Fruit fly (Drosophila melanogaster): ENCODE results near the gene CG14621.
A peak's percentile ranks its signal among the peaks of the same experiment; 100 is the strongest.

Gene CG14621

DNA sequence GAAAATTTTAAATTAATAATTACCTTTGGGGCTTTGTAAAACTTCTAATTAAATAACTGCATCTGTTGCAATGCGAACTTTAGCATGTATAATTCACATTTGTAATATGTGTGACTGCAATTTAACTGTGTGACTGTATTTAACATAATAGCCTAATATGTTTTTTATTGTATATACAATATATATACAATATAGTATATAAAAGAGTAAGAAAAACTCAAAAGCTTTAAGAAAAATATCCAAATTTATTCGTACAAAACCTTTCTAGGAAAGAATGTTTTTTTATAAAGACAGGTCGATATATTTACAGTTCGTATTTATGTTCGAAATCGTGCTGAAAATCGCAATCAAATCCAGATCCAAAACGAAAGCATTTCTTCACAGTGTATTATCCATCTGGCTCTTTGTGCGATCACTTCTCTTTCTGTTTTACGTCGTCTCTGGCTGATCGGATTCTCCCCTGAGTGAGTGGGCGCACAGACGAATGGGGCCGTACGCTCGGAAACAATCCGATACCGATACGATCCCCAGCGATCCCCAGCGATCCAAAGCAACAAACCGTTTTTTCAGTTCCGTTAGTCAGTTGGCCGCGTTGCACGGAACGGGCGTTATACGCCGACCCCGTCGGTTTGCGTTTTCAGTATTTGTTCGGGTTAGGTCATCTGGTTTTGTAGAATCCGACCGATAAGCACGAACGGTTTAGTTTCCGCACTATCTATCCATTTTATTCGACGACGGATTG, 47.2 kb downstream of the CG14621 start (continued):
- TF ChIP-seq CG3065 (GFP tag; optimal IDR thresholded peaks at IDR 0.05), result no peak
- TF ChIP-seq CG17361 (GFP tag; IDR thresholded peaks at IDR 0.05), result peak; percentile 79
- peak; percentile 71 for TF ChIP-seq CG17385 (GFP tag; optimal IDR thresholded peaks at IDR 0.05)
- peak; percentile 69; the same call in 2 of the 3 replicates for TF ChIP-seq sr (GFP tag; IDR thresholded peaks at IDR 0.05)
- 0 out of 3 replicates have a peak, but pooled peaks have one; percentile 55 for TF ChIP-seq CG11695 (GFP tag; IDR thresholded peaks at IDR 0.05)
- TF ChIP-seq BEAF-32 (GFP tag; optimal IDR thresholded peaks at IDR 0.05), result no peak
- peak; percentile 6 for TF ChIP-seq CG13123 (GFP tag; optimal IDR thresholded peaks at IDR 0.05)
- peak; percentile 2 for TF ChIP-seq trh (GFP tag; optimal IDR thresholded peaks at IDR 0.05)
- peak; percentile 66 for TF ChIP-seq dmrt99B (tag; optimal IDR thresholded peaks at IDR 0.05)
- no peak for TF ChIP-seq CG12236 (GFP tag; optimal IDR thresholded peaks at IDR 0.05)
- TF ChIP-seq cato (GFP tag; optimal IDR thresholded peaks at IDR 0.05; ENCODE audit: borderline replicate concordance), result peak; percentile 56
- no peak for TF ChIP-seq gfzf (GFP tag; optimal IDR thresholded peaks at IDR 0.05)
- no peak for TF ChIP-seq CG7928 (GFP tag; optimal IDR thresholded peaks at IDR 0.05)
- TF ChIP-seq amos (GFP tag; IDR thresholded peaks at IDR 0.05; ENCODE audit: partially characterized antibody), result no peak; the same call in 1 of the 2 replicates
- peak; percentile 22 for TF ChIP-seq tap (tag; optimal IDR thresholded peaks at IDR 0.05)
- TF ChIP-seq Ets65A (GFP tag), result peak; percentile 75
- peak; percentile 95 for TF ChIP-seq Deaf1 (tag; optimal IDR thresholded peaks at IDR 0.05)
- TF ChIP-seq CG8944 (GFP tag; optimal IDR thresholded peaks at IDR 0.05), result no peak
- peak; percentile 20 for TF ChIP-seq Hand (GFP tag; optimal IDR thresholded peaks at IDR 0.05)
- TF ChIP-seq CG10267 (tag; optimal IDR thresholded peaks at IDR 0.05), result peak; percentile 56
- peak; percentile 22 for TF ChIP-seq Antp (GFP tag; optimal IDR thresholded peaks at IDR 0.05)
- TF ChIP-seq CG14710 (tag; optimal IDR thresholded peaks at IDR 0.05), result peak; percentile 61
- peak; percentile 49 for TF ChIP-seq CG14441 (GFP tag; IDR thresholded peaks at IDR 0.05)
- TF ChIP-seq pfk (GFP tag; optimal IDR thresholded peaks at IDR 0.05), result no peak
- TF ChIP-seq CG8388 (GFP tag; optimal IDR thresholded peaks at IDR 0.05), result peak; percentile 51
- TF ChIP-seq CG8281 (tag; optimal IDR thresholded peaks at IDR 0.05), result peak; percentile 21
- no peak for TF ChIP-seq CG10462 (GFP tag; optimal IDR thresholded peaks at IDR 0.05)
- TF ChIP-seq Jarid2 (GFP tag; optimal IDR thresholded peaks at IDR 0.05), result peak; percentile 71
- TF ChIP-seq lab (GFP tag; optimal IDR thresholded peaks at IDR 0.05), result peak; percentile 47
